Worm (Caenorhabditis elegans) whole organism, mixed stage, embryonic: ENCODE data around the gene K12D12.4.

Source experiments
- ces-1 ChIP-seq: fragments of 150-350 bp; optimal IDR thresholded peaks from 2 replicates; lab custom pipeline; 2014; ENCODE audit warnings: missing biosample characterization, missing genetic modification reagents, missing genetic modification characterization
- elt-1 ChIP-seq: sonication (generic microtip); optimal IDR thresholded peaks from 2 replicates; lab custom pipeline; 2017; ENCODE audit warnings: missing genetic modification characterization, mild to moderate bottlenecking, missing compliant biosample characterization, antibody characterized with exemption, moderate library complexity, borderline replicate concordance; ENCODE audit not compliant: insufficient read depth
- elt-3 ChIP-seq: fragments of 150-350 bp; optimal IDR thresholded peaks from 2 replicates; lab custom pipeline; 2014; ENCODE audit warnings: missing biosample characterization, missing genetic modification characterization
- lin-13 ChIP-seq: fragments of 150-350 bp; optimal IDR thresholded peaks from 2 replicates; lab custom pipeline; 2014; ENCODE audit warnings: missing biosample characterization, missing genetic modification characterization
- lsy-2 ChIP-seq: fragments of 150-350 bp; optimal IDR thresholded peaks from 2 replicates; lab custom pipeline; 2014; ENCODE audit warnings: missing biosample characterization, missing genetic modification characterization
- nhr-12 ChIP-seq: fragments of 150-350 bp; optimal IDR thresholded peaks from 2 replicates; lab custom pipeline; 2014; ENCODE audit warnings: missing biosample characterization, missing genetic modification characterization
- snpc-4 ChIP-seq: fragments of 150-350 bp; optimal IDR thresholded peaks from 2 replicates; lab custom pipeline; 2014; ENCODE audit warnings: missing biosample characterization, missing genetic modification characterization
- sptf-1 ChIP-seq: sonication (generic microtip); optimal IDR thresholded peaks from 2 replicates; lab custom pipeline; 2017; ENCODE audit warnings: mild to moderate bottlenecking, missing genetic modification characterization, moderate library complexity, missing compliant biosample characterization
- unc-39 ChIP-seq: fragments of 150-350 bp; optimal IDR thresholded peaks from 2 replicates; lab custom pipeline; 2014; ENCODE audit warnings: missing biosample characterization, missing genetic modification characterization
- unc-62 ChIP-seq: fragments of 150-350 bp; optimal IDR thresholded peaks from 2 replicates; lab custom pipeline; 2014; ENCODE audit warnings: missing biosample characterization, missing genetic modification reagents, missing genetic modification characterization
- ztf-11 ChIP-seq: fragments of 150-350 bp; optimal IDR thresholded peaks from 2 replicates; lab custom pipeline; 2014; ENCODE audit warnings: missing biosample characterization, missing genetic modification characterization

DNA sequence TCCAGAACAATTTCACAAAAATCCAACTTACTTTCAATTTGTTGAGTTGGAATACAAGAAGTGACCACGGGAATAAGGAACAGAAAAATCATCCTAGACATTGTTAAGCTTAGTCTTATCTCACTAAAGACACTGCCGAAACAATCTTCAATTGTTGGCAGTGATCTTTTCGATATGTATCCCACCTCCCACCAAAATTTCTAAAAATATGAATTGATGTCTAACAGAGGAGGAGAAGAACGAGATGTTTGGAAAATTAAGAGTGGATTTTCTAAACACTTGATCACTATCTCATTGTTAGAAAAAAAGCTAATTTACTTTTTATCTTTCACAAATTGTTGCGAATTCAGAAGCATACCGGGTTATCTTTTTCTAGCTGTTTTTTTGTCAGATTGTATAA is 33.1 kb downstream of the K12D12.4 start, which contains the start of gene clec-144:
- TF ChIP-seq snpc-4 (tag; lab: Kevin White, UChicago) (no peak), unc-62 (GFP tag; lab: Kevin White, UChicago) (no peak), ztf-11 (no peak), lsy-2 (tag; lab: Kevin White, UChicago) (no peak), nhr-12 (tag; lab: Kevin White, UChicago) (no peak), ces-1 (GFP tag; lab: Kevin White, UChicago) (no peak), lin-13 (no peak), elt-1 (tag; lab: Kevin White, UChicago) (no peak), elt-3 (tag; lab: Kevin White, UChicago) (no peak), sptf-1 (no peak), unc-39 (no peak)
